Worm (Caenorhabditis elegans) whole organism, midembryonic: ENCODE data around the gene ZC190.4.

Source experiments
- cog-1 ChIP-seq: sonication (generic microtip); optimal IDR thresholded peaks from 2 replicates; lab custom pipeline; 2016; ENCODE audit warnings: missing genetic modification characterization, missing compliant biosample characterization
- tab-1 ChIP-seq: fragments of 200-800 bp; sonication (Bioruptor generic); IDR thresholded peaks from 2 replicates; pipeline ENCODE4 v1.3.6; 2022; ENCODE audit warnings: missing genetic modification characterization, missing compliant biosample characterization
- ztf-23 ChIP-seq: fragments of 200-800 bp; sonication (Bioruptor generic); IDR thresholded peaks from 2 replicates; pipeline ENCODE4 v1.3.6; 2022; ENCODE audit warnings: missing genetic modification reagents, missing genetic modification characterization, missing compliant biosample characterization

DNA sequence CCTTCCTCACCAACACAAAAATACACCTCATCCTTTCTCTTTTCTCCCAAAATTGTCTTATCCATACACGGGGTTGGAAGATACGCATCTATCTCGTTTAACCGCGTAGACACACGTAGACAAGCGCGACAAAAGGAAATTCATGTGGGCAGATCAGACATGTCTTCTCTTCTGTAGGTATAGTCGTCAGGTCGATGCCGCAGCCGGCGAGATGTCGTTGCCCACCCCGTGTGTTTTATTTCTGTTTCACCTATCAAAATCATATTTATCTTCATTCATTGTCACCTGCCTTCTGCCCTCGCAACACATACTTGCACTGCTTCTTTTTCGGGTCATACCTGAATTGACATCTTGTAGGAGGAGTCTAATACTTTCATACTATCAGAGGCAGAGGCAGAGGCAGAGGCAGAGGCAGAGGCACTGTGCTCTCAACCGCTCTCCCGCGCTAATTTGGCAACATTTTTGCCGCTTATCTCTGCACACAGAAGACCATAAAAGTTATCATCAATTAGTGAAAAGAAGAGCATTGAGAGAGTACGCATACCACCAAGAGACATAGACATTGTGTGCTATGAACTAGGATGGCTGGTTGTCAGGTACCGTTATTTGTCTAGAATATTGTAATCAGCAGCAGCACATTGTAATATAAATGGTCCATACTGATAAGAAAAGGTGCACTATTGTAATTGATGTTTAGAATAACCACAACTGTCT is 4.5 kb upstream of the ZC190.4 start:
- TF ChIP-seq tab-1 = no peak
- TF ChIP-seq ztf-23 = no peak
- TF ChIP-seq cog-1 (tag; lab: Kevin White, UChicago) = no peak
